Worm (Caenorhabditis elegans): ENCODE data around the gene nlp-18.

The nlp-18 gene

ce11 chrII:11030297-11030696 is at the start of gene nlp-18:
Gene nlp-18, minus strand, starts transcription at chrII:11030397.
- TF ChIP-seq dmd-8 (GFP tag; IDR thresholded peaks at IDR 0.05): no peak
- no peak for TF ChIP-seq nhr-41 (GFP tag; IDR thresholded peaks at IDR 0.05)
- no peak for TF ChIP-seq mep-1 (tag; optimal IDR thresholded peaks at IDR 0.05)
- TF ChIP-seq D1046.2 (GFP tag; IDR thresholded peaks at IDR 0.05): no peak
- no peak for TF ChIP-seq lim-7 (GFP tag; IDR thresholded peaks at IDR 0.05)
- TF ChIP-seq unc-62 (GFP tag; optimal IDR thresholded peaks at IDR 0.05 in 1 of 2): no peak
- no peak for TF ChIP-seq unc-62 (tag; optimal IDR thresholded peaks at IDR 0.05)
- TF ChIP-seq aha-1 (tag): peak; percentile 25
- TF ChIP-seq zip-11 (GFP tag; IDR thresholded peaks at IDR 0.05): no peak

- TF ChIP-seq ceh-82 (tag; optimal IDR thresholded peaks at IDR 0.05) (no peak), hlh-30 (tag; optimal IDR thresholded peaks at IDR 0.05; ENCODE audit: insufficient read depth) (no peak), tag-97 (GFP tag; IDR thresholded peaks at IDR 0.05) (no peak), T20F7.1 (GFP tag; optimal IDR thresholded peaks at IDR 0.05) (no peak), Y75B8A.6 (GFP tag; IDR thresholded peaks at IDR 0.05) (no peak), fos-1 (tag; optimal IDR thresholded peaks at IDR 0.05) (no peak), F49E8.2 (tag; optimal IDR thresholded peaks at IDR 0.05; ENCODE audit: borderline replicate concordance) (no peak), spr-1 (tag; optimal IDR thresholded peaks at IDR 0.05) (no peak), F26F4.8 (GFP tag; conservative IDR thresholded peaks at IDR 0.05) (no peak), D1046.2 (GFP tag; IDR thresholded peaks at IDR 0.05) (no peak), nhr-6 (tag; optimal IDR thresholded peaks at IDR 0.05) (no peak), ZK546.5 (tag; optimal IDR thresholded peaks at IDR 0.05) (no peak), mxl-2 (GFP tag; conservative IDR thresholded peaks at IDR 0.05) (no peak), dpl-1 (GFP tag; optimal IDR thresholded peaks at IDR 0.05) (no peak), unc-62 (GFP tag; optimal IDR thresholded peaks at IDR 0.05 in 1 of 2) (no peak), unc-62 (tag; optimal IDR thresholded peaks at IDR 0.05) (no peak)
Observed at ce11 chrII:11076550-11076949, 46.4 kb upstream of the nlp-18 start.

- TF ChIP-seq F44E2.7 (GFP tag; IDR thresholded peaks at IDR 0.05) (no peak), ceh-62 (tag; optimal IDR thresholded peaks at IDR 0.05) (no peak), nhr-6 (tag; optimal IDR thresholded peaks at IDR 0.05) (no peak), lsy-2 (tag; optimal IDR thresholded peaks at IDR 0.05) (no peak), Y105C5A.15 (GFP tag; IDR thresholded peaks at IDR 0.05) (no peak), ZK546.5 (tag; optimal IDR thresholded peaks at IDR 0.05) (no peak), daf-12 (tag; optimal IDR thresholded peaks at IDR 0.05) (no peak), hif-1 (tag; optimal IDR thresholded peaks at IDR 0.05) (no peak), F49E8.2 (tag; optimal IDR thresholded peaks at IDR 0.05; ENCODE audit: borderline replicate concordance) (no peak), ceh-82 (tag; optimal IDR thresholded peaks at IDR 0.05) (no peak), daf-19 (GFP tag; conservative IDR thresholded peaks at IDR 0.05) (no peak), dmd-6 (GFP tag; IDR thresholded peaks at IDR 0.05) (no peak), zfp-3 (GFP tag; conservative IDR thresholded peaks at IDR 0.05) (no peak), aly-2 (tag; optimal IDR thresholded peaks at IDR 0.05) (no peak), duxl-1 (tag; optimal IDR thresholded peaks at IDR 0.05; ENCODE audit: poor library complexity) (no peak), nhr-102 (tag; optimal IDR thresholded peaks at IDR 0.05) (no peak), ama-1 (optimal IDR thresholded peaks at IDR 0.05) (no peak), ceh-20 (GFP tag; IDR thresholded peaks at IDR 0.05) (no peak), mes-2 (tag; optimal IDR thresholded peaks at IDR 0.05; ENCODE audit: poor library complexity, severe bottlenecking) (no peak)
Observed at ce11 chrII:11072565-11072964, 42.4 kb upstream of the nlp-18 start.

- TF ChIP-seq Y5F2A.4 (GFP tag; optimal IDR thresholded peaks at IDR 0.05) (no peak), hmg-1.1 (GFP tag; IDR thresholded peaks at IDR 0.05) (0 out of 2 replicates have a peak, but pooled peaks have one; percentile 14), unc-62 (GFP tag; optimal IDR thresholded peaks at IDR 0.05 in 1 of 2) (peak in 1 of 2 experiments; percentile 96), unc-62 (tag; optimal IDR thresholded peaks at IDR 0.05) (no peak)
Observed at ce11 chrII:11064191-11064695, 34.0 kb upstream of the nlp-18 start.

Measured in whole organism, L4 larva.